Worm (Caenorhabditis elegans): Measurements from ENCODE around the gene T12D8.10.

The T12D8.10 gene

ce11 chrIII:13640869-13641268 lies 1.3 kb downstream of the T12D8.10 start:
- TF ChIP-seq rbr-2 (tag; optimal IDR thresholded peaks at IDR 0.05) (no peak), pqm-1 (tag; optimal IDR thresholded peaks at IDR 0.05) (no peak), Y105C5A.15 (GFP tag; IDR thresholded peaks at IDR 0.05) (no peak), T26A8.4 (GFP tag; IDR thresholded peaks at IDR 0.05) (no peak), dmd-8 (GFP tag; IDR thresholded peaks at IDR 0.05) (no peak), ctbp-1 (GFP tag; IDR thresholded peaks at IDR 0.05) (no peak), ztf-7 (tag; optimal IDR thresholded peaks at IDR 0.05) (no peak), ceh-62 (tag; optimal IDR thresholded peaks at IDR 0.05) (no peak)

ce11 chrIII:13640003-13640499 lies 2.1 kb downstream of the T12D8.10 start:
- TF ChIP-seq ztf-11 (tag; optimal IDR thresholded peaks at IDR 0.05) (no peak), set-16 (GFP tag; IDR thresholded peaks at IDR 0.05) (peak; percentile 71), hif-1 (tag; optimal IDR thresholded peaks at IDR 0.05) (no peak), unc-62 (GFP tag; optimal IDR thresholded peaks at IDR 0.05 in 1 of 2) (peak in 1 of 2 experiments; percentile 92), unc-62 (tag; optimal IDR thresholded peaks at IDR 0.05) (no peak)

- TF ChIP-seq snpc-4 (tag; optimal IDR thresholded peaks at IDR 0.05) (no peak), pqm-1 (tag; optimal IDR thresholded peaks at IDR 0.05) (no peak), mxl-2 (GFP tag; conservative IDR thresholded peaks at IDR 0.05) (no peak), lin-29 (GFP tag; IDR thresholded peaks at IDR 0.05) (no peak), R02D3.7 (tag; optimal IDR thresholded peaks at IDR 0.05) (no peak), lim-7 (GFP tag; IDR thresholded peaks at IDR 0.05) (no peak), ces-1 (GFP tag; optimal IDR thresholded peaks at IDR 0.05) (peak; percentile 64), unc-130 (GFP tag; optimal IDR thresholded peaks at IDR 0.05) (no peak), fkh-10 (GFP tag; optimal IDR thresholded peaks at IDR 0.05) (peak; percentile 57), ceh-44 (GFP tag; IDR thresholded peaks at IDR 0.05) (no peak), lsy-2 (tag; optimal IDR thresholded peaks at IDR 0.05) (peak in 1 of 2 experiments; percentile 7), ctbp-1 (GFP tag; IDR thresholded peaks at IDR 0.05) (no peak), F37D6.2 (tag; optimal IDR thresholded peaks at IDR 0.05) (no peak), aly-2 (tag; optimal IDR thresholded peaks at IDR 0.05) (no peak), dmd-8 (GFP tag; IDR thresholded peaks at IDR 0.05) (no peak), Y5F2A.4 (GFP tag; optimal IDR thresholded peaks at IDR 0.05) (no peak), mdl-1 (tag; optimal IDR thresholded peaks at IDR 0.05) (peak in 1 of 2 experiments; percentile 40), T20F7.1 (GFP tag; optimal IDR thresholded peaks at IDR 0.05) (no peak), hlh-30 (tag; optimal IDR thresholded peaks at IDR 0.05; ENCODE audit: insufficient read depth) (peak; percentile 33), ceh-62 (tag; optimal IDR thresholded peaks at IDR 0.05) (no peak), zip-11 (GFP tag; IDR thresholded peaks at IDR 0.05) (no peak)
Measured at ce11 chrIII:13637681-13638080, 4.4 kb downstream of the T12D8.10 start.

- TF ChIP-seq set-16 (GFP tag; IDR thresholded peaks at IDR 0.05): 0 out of 2 replicates have a peak, but pooled peaks have one; percentile 8
- TF ChIP-seq lsy-2 (tag; optimal IDR thresholded peaks at IDR 0.05): peak in 1 of 2 experiments; percentile 16
- TF ChIP-seq daf-16 (GFP tag; optimal IDR thresholded peaks at IDR 0.05): peak in 1 of 2 experiments; percentile 72
- TF ChIP-seq daf-16 (tag; optimal IDR thresholded peaks at IDR 0.05): no peak
- peak; percentile 38 for TF ChIP-seq mep-1 (tag; optimal IDR thresholded peaks at IDR 0.05)
- TF ChIP-seq fkh-10 (GFP tag; optimal IDR thresholded peaks at IDR 0.05): peak; percentile 35
- peak in 1 of 2 experiments; percentile 53 for TF ChIP-seq unc-62 (GFP tag; optimal IDR thresholded peaks at IDR 0.05 in 1 of 2)
- TF ChIP-seq unc-62 (tag; optimal IDR thresholded peaks at IDR 0.05): no peak
- 0 out of 2 replicates have a peak, but pooled peaks have one; percentile 13 for TF ChIP-seq ceh-20 (GFP tag; IDR thresholded peaks at IDR 0.05)
- 0 out of 2 replicates have a peak, but pooled peaks have one; percentile 22 for TF ChIP-seq ctbp-1 (GFP tag; IDR thresholded peaks at IDR 0.05)
- no peak for TF ChIP-seq tag-97 (GFP tag; IDR thresholded peaks at IDR 0.05)
- 0 out of 2 replicates have a peak, but pooled peaks have one; percentile 5 for TF ChIP-seq dmd-6 (GFP tag; IDR thresholded peaks at IDR 0.05)
- TF ChIP-seq egl-27 (tag; optimal IDR thresholded peaks at IDR 0.05): no peak
- no peak for TF ChIP-seq attf-4 (tag; optimal IDR thresholded peaks at IDR 0.05)
- no peak for TF ChIP-seq unc-130 (GFP tag; optimal IDR thresholded peaks at IDR 0.05)
Measured at ce11 chrIII:13635730-13636360, 6.3 kb downstream of the T12D8.10 start.

Data from whole organism, L4 larva.